Worm (Caenorhabditis elegans) whole organism, early embryonic: ENCODE data around the gene D2023.1.

ENCODE experiments used
- B0310.2 ChIP-seq: sonication (generic microtip); optimal IDR thresholded peaks from 2 replicates; lab custom pipeline; 2016; ENCODE audit warnings: mild to moderate bottlenecking, missing genetic modification characterization, missing compliant biosample characterization
- F13C5.2 ChIP-seq: sonication (generic microtip); optimal IDR thresholded peaks from 2 replicates; lab custom pipeline; 2017; ENCODE audit warnings: mild to moderate bottlenecking, missing genetic modification characterization, inconsistent platforms, missing compliant biosample characterization
- aly-1 ChIP-seq: sonication (generic microtip); optimal IDR thresholded peaks from 2 replicates; lab custom pipeline; 2016; ENCODE audit warnings: missing genetic modification characterization, missing compliant biosample characterization
- ama-1 ChIP-seq: fragments of 150-350 bp; optimal IDR thresholded peaks from 2 replicates; lab custom pipeline; 2014
- ceh-13 ChIP-seq: fragments of 200-800 bp; sonication (Bioruptor generic); optimal IDR thresholded peaks from 2 replicates; lab custom pipeline; 2018; ENCODE audit warnings: mild to moderate bottlenecking, missing genetic modification characterization, missing compliant biosample characterization
- ceh-36 ChIP-seq: sonication (generic microtip); optimal IDR thresholded peaks from 2 replicates; lab custom pipeline; 2016; ENCODE audit warnings: missing genetic modification characterization, inconsistent platforms, missing compliant biosample characterization
- ets-7 ChIP-seq: sonication (generic microtip); optimal IDR thresholded peaks from 2 replicates; lab custom pipeline; 2016; ENCODE audit warnings: missing genotype, missing genetic modification characterization, missing compliant biosample characterization
- flt-1 ChIP-seq: fragments of 200-800 bp; sonication (Bioruptor generic); IDR thresholded peaks from 2 replicates; pipeline ENCODE4 v1.3.6; 2022; ENCODE audit warnings: missing genetic modification characterization, missing compliant biosample characterization
- hmbx-1 ChIP-seq: sonication (generic microtip); optimal IDR thresholded peaks from 2 replicates; lab custom pipeline; 2016; ENCODE audit warnings: mild to moderate bottlenecking, missing genetic modification characterization, missing compliant biosample characterization
- hmg-4 ChIP-seq: fragments of 200-800 bp; sonication (Bioruptor generic); optimal IDR thresholded peaks from 2 replicates; lab custom pipeline; 2018; ENCODE audit warnings: mild to moderate bottlenecking, missing genetic modification characterization, missing compliant biosample characterization
- hnd-1 ChIP-seq: sonication (generic microtip); optimal IDR thresholded peaks from 2 replicates; lab custom pipeline; 2016; ENCODE audit warnings: missing genetic modification characterization, missing compliant biosample characterization
- pes-1 ChIP-seq: fragments of 200-800 bp; sonication (Bioruptor generic); IDR thresholded peaks from 2 replicates; pipeline ENCODE4 v1.3.6; 2022; ENCODE audit warnings: missing genetic modification reagents, missing genetic modification characterization, missing compliant biosample characterization
- scrt-1 ChIP-seq: fragments of 200-800 bp; sonication (Bioruptor generic); IDR thresholded peaks from 2 replicates; pipeline ENCODE4 v1.3.6; 2022; ENCODE audit warnings: missing genetic modification characterization, missing compliant biosample characterization
- sea-1 ChIP-seq: fragments of 200-800 bp; sonication (Bioruptor generic); conservative IDR thresholded peaks from 2 replicates; pipeline ENCODE4 v1.3.6; 2022; ENCODE audit warnings: missing genetic modification characterization, missing compliant biosample characterization
- tbx-11 ChIP-seq: fragments of 200-800 bp; sonication (Bioruptor generic); IDR thresholded peaks from 2 replicates; pipeline ENCODE4 v1.3.6; 2022; ENCODE audit warnings: missing genetic modification characterization, missing compliant biosample characterization
- tbx-37 ChIP-seq: fragments of 200-800 bp; sonication (Bioruptor generic); conservative IDR thresholded peaks from 2 replicates; pipeline ENCODE4 v1.3.6; 2022; ENCODE audit warnings: missing genetic modification reagents, missing genetic modification characterization, missing compliant biosample characterization
- tra-4 ChIP-seq: sonication (generic microtip); optimal IDR thresholded peaks from 2 replicates; lab custom pipeline; 2017; ENCODE audit warnings: missing genetic modification characterization, missing compliant biosample characterization

Gene D2023.1

ce11 chrV:11789474-11789873, at the start of gene D2023.1:
Gene D2023.1 (plus strand): TSS chrV:11789550.
- no peak for TF ChIP-seq F13C5.2 (tag; lab: Kevin White, UChicago)
- no peak for TF ChIP-seq flt-1 (GFP tag; lab: Robert Waterston, UW)
- no peak for TF ChIP-seq tbx-37 (GFP tag; lab: Robert Waterston, UW)
- TF ChIP-seq pes-1 (GFP tag; lab: Robert Waterston, UW) = no peak
- no peak for TF ChIP-seq ceh-13 (GFP tag; lab: Kevin White, UChicago)
- no peak for TF ChIP-seq hnd-1
- TF ChIP-seq scrt-1 = no peak
- TF ChIP-seq tbx-11 (GFP tag; lab: Robert Waterston, UW) = no peak
- no peak for TF ChIP-seq tra-4 (tag; lab: Kevin White, UChicago)
- no peak for TF ChIP-seq aly-1 (tag; lab: Kevin White, UChicago)
- TF ChIP-seq B0310.2 (tag; lab: Kevin White, UChicago) = no peak
- TF ChIP-seq sea-1 = no peak
- no peak for TF ChIP-seq ets-7 (tag; lab: Kevin White, UChicago)
- no peak for TF ChIP-seq hmg-4
- TF ChIP-seq ama-1 = no peak
- TF ChIP-seq hmbx-1 (tag; lab: Kevin White, UChicago) = no peak
- no peak for TF ChIP-seq ceh-36 (tag; lab: Kevin White, UChicago)

- TF ChIP-seq ceh-36 (tag; lab: Kevin White, UChicago) (no peak), tbx-11 (GFP tag; lab: Robert Waterston, UW) (no peak), ceh-13 (GFP tag; lab: Kevin White, UChicago) (no peak), aly-1 (tag; lab: Kevin White, UChicago) (no peak), ama-1 (no peak), flt-1 (GFP tag; lab: Robert Waterston, UW) (no peak), F13C5.2 (tag; lab: Kevin White, UChicago) (no peak), ets-7 (tag; lab: Kevin White, UChicago) (no peak), scrt-1 (no peak), tra-4 (tag; lab: Kevin White, UChicago) (no peak), B0310.2 (tag; lab: Kevin White, UChicago) (no peak), hnd-1 (no peak), hmg-4 (no peak), sea-1 (no peak), tbx-37 (GFP tag; lab: Robert Waterston, UW) (no peak), pes-1 (GFP tag; lab: Robert Waterston, UW) (no peak)
These were observed 49.5 kb upstream of the D2023.1 start, which contains the start of gene T04F3.1 for ce11 chrV:11739820-11740219. Gene T04F3.1 (plus strand): TSS chrV:11740065.

ce11 chrV:11741078-11741477, 48.3 kb upstream of the D2023.1 start:
- TF ChIP-seq hmbx-1 (tag; lab: Kevin White, UChicago) = no peak
- TF ChIP-seq hnd-1 = no peak
- no peak for TF ChIP-seq ceh-13 (GFP tag; lab: Kevin White, UChicago)
- no peak for TF ChIP-seq F13C5.2 (tag; lab: Kevin White, UChicago)
- TF ChIP-seq hmg-4 = no peak
- no peak for TF ChIP-seq B0310.2 (tag; lab: Kevin White, UChicago)
- TF ChIP-seq aly-1 (tag; lab: Kevin White, UChicago) = no peak
- TF ChIP-seq pes-1 (GFP tag; lab: Robert Waterston, UW) = no peak
- no peak for TF ChIP-seq tbx-37 (GFP tag; lab: Robert Waterston, UW)
- no peak for TF ChIP-seq flt-1 (GFP tag; lab: Robert Waterston, UW)
- TF ChIP-seq ama-1 = no peak
- no peak for TF ChIP-seq scrt-1
- TF ChIP-seq tra-4 (tag; lab: Kevin White, UChicago) = no peak
- TF ChIP-seq sea-1 = no peak
- no peak for TF ChIP-seq tbx-11 (GFP tag; lab: Robert Waterston, UW)

ce11 chrV:11751480-11751879, 37.9 kb upstream of the D2023.1 start:
- no peak for TF ChIP-seq hmg-4
- no peak for TF ChIP-seq tra-4 (tag; lab: Kevin White, UChicago)
- no peak for TF ChIP-seq ets-7 (tag; lab: Kevin White, UChicago)
- TF ChIP-seq ceh-13 (GFP tag; lab: Kevin White, UChicago) = no peak
- no peak for TF ChIP-seq hnd-1
- TF ChIP-seq tbx-37 (GFP tag; lab: Robert Waterston, UW) = no peak
- no peak for TF ChIP-seq sea-1
- no peak for TF ChIP-seq hmbx-1 (tag; lab: Kevin White, UChicago)
- TF ChIP-seq tbx-11 (GFP tag; lab: Robert Waterston, UW) = no peak
- no peak for TF ChIP-seq ama-1
- TF ChIP-seq F13C5.2 (tag; lab: Kevin White, UChicago) = no peak
- no peak for TF ChIP-seq aly-1 (tag; lab: Kevin White, UChicago)

DNA sequence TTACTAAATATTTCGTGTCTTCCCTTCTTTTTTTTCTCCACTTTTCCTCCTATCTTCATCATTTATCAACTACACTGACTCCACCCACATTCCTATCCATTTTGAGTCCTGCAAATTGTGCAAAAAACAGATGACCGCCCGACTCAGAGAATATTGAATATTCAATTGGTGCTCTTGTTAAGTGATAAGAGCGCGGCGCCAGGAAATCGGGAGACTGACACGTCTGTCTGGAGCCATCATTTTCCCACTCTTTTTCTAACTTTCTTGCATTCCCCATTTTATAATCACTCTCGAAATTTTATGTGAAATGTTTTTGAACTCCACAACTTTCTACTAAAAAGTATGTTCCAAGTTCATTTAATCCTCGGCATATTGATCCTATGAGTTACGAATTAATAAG, 33.5 kb upstream of the D2023.1 start:
- TF ChIP-seq scrt-1 = no peak
- no peak for TF ChIP-seq B0310.2 (tag; lab: Kevin White, UChicago)
- no peak for TF ChIP-seq ets-7 (tag; lab: Kevin White, UChicago)
- TF ChIP-seq pes-1 (GFP tag; lab: Robert Waterston, UW) = no peak
- TF ChIP-seq tbx-11 (GFP tag; lab: Robert Waterston, UW) = no peak
- TF ChIP-seq ceh-36 (tag; lab: Kevin White, UChicago) = no peak
- TF ChIP-seq ceh-13 (GFP tag; lab: Kevin White, UChicago) = no peak
- no peak for TF ChIP-seq ama-1
- TF ChIP-seq tra-4 (tag; lab: Kevin White, UChicago) = no peak
- TF ChIP-seq hmbx-1 (tag; lab: Kevin White, UChicago) = no peak
- TF ChIP-seq hmg-4 = no peak
- TF ChIP-seq flt-1 (GFP tag; lab: Robert Waterston, UW) = no peak
- no peak for TF ChIP-seq sea-1
- TF ChIP-seq aly-1 (tag; lab: Kevin White, UChicago) = no peak
- no peak for TF ChIP-seq F13C5.2 (tag; lab: Kevin White, UChicago)
- TF ChIP-seq hnd-1 = no peak
- no peak for TF ChIP-seq tbx-37 (GFP tag; lab: Robert Waterston, UW)

- TF ChIP-seq hmbx-1 (tag; lab: Kevin White, UChicago) (no peak), ceh-13 (GFP tag; lab: Kevin White, UChicago) (no peak), F13C5.2 (tag; lab: Kevin White, UChicago) (no peak), hnd-1 (no peak), tra-4 (tag; lab: Kevin White, UChicago) (no peak), hmg-4 (no peak), pes-1 (GFP tag; lab: Robert Waterston, UW) (no peak), ceh-36 (tag; lab: Kevin White, UChicago) (no peak), ets-7 (tag; lab: Kevin White, UChicago) (no peak), tbx-11 (GFP tag; lab: Robert Waterston, UW) (no peak), tbx-37 (GFP tag; lab: Robert Waterston, UW) (no peak)
These were observed 32.0 kb upstream of the D2023.1 start, which contains the start of gene smoc-1 for ce11 chrV:11757358-11757757. Gene smoc-1 (plus strand): TSS chrV:11757658.
